Worm (Caenorhabditis elegans): Measurements from ENCODE around the gene T07G12.2.

Gene T07G12.2

ce11 chrIV:10530648-10531047, at the start of gene T07G12.2:
Gene T07G12.2 (plus strand): TSS chrIV:10530709.
- no peak for TF ChIP-seq sox-2 (GFP tag; IDR thresholded peaks at IDR 0.05)
- no peak for TF ChIP-seq ceh-2 (tag; optimal IDR thresholded peaks at IDR 0.05)

- peak; percentile 67 for TF ChIP-seq ceh-14 (tag; optimal IDR thresholded peaks at IDR 0.05)
- TF ChIP-seq unc-3 (GFP tag; conservative IDR thresholded peaks at IDR 0.05) = no peak
- TF ChIP-seq unc-3 (tag; optimal IDR thresholded peaks at IDR 0.05) = no peak
- no peak for TF ChIP-seq dve-1 (tag; optimal IDR thresholded peaks at IDR 0.05)
- TF ChIP-seq lim-6 (tag; optimal IDR thresholded peaks at IDR 0.05) = peak; percentile 1
- TF ChIP-seq odd-2 (tag; optimal IDR thresholded peaks at IDR 0.05) = no peak
- peak; percentile 6 for TF ChIP-seq tbx-2 (tag; optimal IDR thresholded peaks at IDR 0.05)
- peak; percentile 13 for TF ChIP-seq unc-55 (GFP tag; optimal IDR thresholded peaks at IDR 0.05)
- TF ChIP-seq unc-86 (tag; optimal IDR thresholded peaks at IDR 0.05) = peak; percentile 2
- peak; percentile 25 for TF ChIP-seq nfya-1 (tag; optimal IDR thresholded peaks at IDR 0.05)
- peak; percentile 17 for TF ChIP-seq ceh-18 (tag; optimal IDR thresholded peaks at IDR 0.05)
- peak; percentile 66 for TF ChIP-seq ceh-48 (tag; optimal IDR thresholded peaks at IDR 0.05)
- TF ChIP-seq ceh-31 (tag; optimal IDR thresholded peaks at IDR 0.05) = peak; percentile 43
- TF ChIP-seq unc-42 (tag; optimal IDR thresholded peaks at IDR 0.05) = peak; percentile 81
Observed at ce11 chrIV:10481695-10482094, 48.8 kb upstream of the T07G12.2 start, which contains the start of gene egl-21. Gene egl-21 (minus strand): TSS chrIV:10481844.

ce11 chrIV:10482585-10482984, 47.9 kb upstream of the T07G12.2 start:
- TF ChIP-seq unc-3 (GFP tag; conservative IDR thresholded peaks at IDR 0.05) = no peak
- TF ChIP-seq unc-3 (tag; optimal IDR thresholded peaks at IDR 0.05) = no peak
- TF ChIP-seq C08G9.2 (tag; optimal IDR thresholded peaks at IDR 0.05) = no peak
- TF ChIP-seq unc-55 (GFP tag; optimal IDR thresholded peaks at IDR 0.05) = no peak
- TF ChIP-seq hlh-8 (tag; optimal IDR thresholded peaks at IDR 0.05) = no peak
- no peak for TF ChIP-seq ceh-30 (tag; optimal IDR thresholded peaks at IDR 0.05)
- TF ChIP-seq C38D4.7 (GFP tag; optimal IDR thresholded peaks at IDR 0.05) = no peak
- TF ChIP-seq sox-2 (GFP tag; IDR thresholded peaks at IDR 0.05) = no peak
- TF ChIP-seq sox-4 (tag; optimal IDR thresholded peaks at IDR 0.05) = no peak
- no peak for TF ChIP-seq odd-2 (tag; optimal IDR thresholded peaks at IDR 0.05)
- TF ChIP-seq ahr-1 (tag; optimal IDR thresholded peaks at IDR 0.05) = no peak
- no peak for TF ChIP-seq ceh-34 (tag; optimal IDR thresholded peaks at IDR 0.05)
- TF ChIP-seq pag-3 (tag; optimal IDR thresholded peaks at IDR 0.05; ENCODE audit: borderline replicate concordance) = no peak
- no peak for TF ChIP-seq pha-4 (tag; optimal IDR thresholded peaks at IDR 0.05)
- no peak for TF ChIP-seq ceh-31 (tag; optimal IDR thresholded peaks at IDR 0.05)
- no peak for TF ChIP-seq T23F11.4 (GFP tag; optimal IDR thresholded peaks at IDR 0.05)
- TF ChIP-seq eyg-1 (tag; optimal IDR thresholded peaks at IDR 0.05) = no peak

ce11 chrIV:10483607-10484117, 46.8 kb upstream of the T07G12.2 start, which contains the start of the genes F01D4.5 and ced-5:
Gene F01D4.5 (minus strand): TSS chrIV:10483657.
Gene ced-5 (plus strand): TSS chrIV:10484110.
- peak; percentile 93 for TF ChIP-seq ceh-2 (tag; optimal IDR thresholded peaks at IDR 0.05)
- no peak for TF ChIP-seq K09A11.1 (tag; optimal IDR thresholded peaks at IDR 0.05; ENCODE audit: insufficient read depth)
- TF ChIP-seq pax-1 (tag; optimal IDR thresholded peaks at IDR 0.05) = no peak
- no peak for TF ChIP-seq fkh-10 (GFP tag; optimal IDR thresholded peaks at IDR 0.05)
- peak; percentile 25 for TF ChIP-seq nfya-1 (tag; optimal IDR thresholded peaks at IDR 0.05)
- TF ChIP-seq pat-9 (tag; optimal IDR thresholded peaks at IDR 0.05) = no peak
- no peak for TF ChIP-seq pros-1 (tag; optimal IDR thresholded peaks at IDR 0.05)
- TF ChIP-seq odd-2 (tag; optimal IDR thresholded peaks at IDR 0.05) = no peak
- peak; percentile 10 for TF ChIP-seq Y22D7AL.16 (tag; optimal IDR thresholded peaks at IDR 0.05)
- TF ChIP-seq ttx-3 (tag; optimal IDR thresholded peaks at IDR 0.05) = peak; percentile 45
- peak; percentile 18 for TF ChIP-seq ceh-34 (tag; optimal IDR thresholded peaks at IDR 0.05)
- TF ChIP-seq fkh-6 (tag; optimal IDR thresholded peaks at IDR 0.05) = peak; percentile 66
- peak; percentile 77 for TF ChIP-seq ets-4 (tag; optimal IDR thresholded peaks at IDR 0.05)
- peak; percentile 78 for TF ChIP-seq tbx-2 (tag; optimal IDR thresholded peaks at IDR 0.05)
- TF ChIP-seq ceh-14 (tag; optimal IDR thresholded peaks at IDR 0.05) = no peak
- peak; percentile 26 for TF ChIP-seq F13H6.1 (tag; optimal IDR thresholded peaks at IDR 0.05)
- TF ChIP-seq nhr-232 (tag; optimal IDR thresholded peaks at IDR 0.05) = no peak
- peak; percentile 61 for TF ChIP-seq fax-1 (tag; optimal IDR thresholded peaks at IDR 0.05)
- TF ChIP-seq ceh-30 (tag; optimal IDR thresholded peaks at IDR 0.05) = no peak
- no peak for TF ChIP-seq lin-11 (tag; optimal IDR thresholded peaks at IDR 0.05)
- peak; percentile 73 for TF ChIP-seq ref-2 (tag; optimal IDR thresholded peaks at IDR 0.05)
- no peak for TF ChIP-seq che-1 (tag; optimal IDR thresholded peaks at IDR 0.05)
- no peak for TF ChIP-seq eyg-1 (tag; optimal IDR thresholded peaks at IDR 0.05)
- no peak for TF ChIP-seq K02D7.2 (tag; optimal IDR thresholded peaks at IDR 0.05)
- peak; percentile 54 for TF ChIP-seq rnt-1 (tag; optimal IDR thresholded peaks at IDR 0.05)
- no peak for TF ChIP-seq pag-3 (tag; optimal IDR thresholded peaks at IDR 0.05; ENCODE audit: borderline replicate concordance)
- peak; percentile 62 for TF ChIP-seq lim-6 (tag; optimal IDR thresholded peaks at IDR 0.05)
- TF ChIP-seq unc-55 (GFP tag; optimal IDR thresholded peaks at IDR 0.05) = no peak
- TF ChIP-seq hlh-15 (tag; optimal IDR thresholded peaks at IDR 0.05) = no peak
